Worm (Caenorhabditis elegans): ENCODE measurements around the gene B0280.2.

Gene B0280.2

DNA sequence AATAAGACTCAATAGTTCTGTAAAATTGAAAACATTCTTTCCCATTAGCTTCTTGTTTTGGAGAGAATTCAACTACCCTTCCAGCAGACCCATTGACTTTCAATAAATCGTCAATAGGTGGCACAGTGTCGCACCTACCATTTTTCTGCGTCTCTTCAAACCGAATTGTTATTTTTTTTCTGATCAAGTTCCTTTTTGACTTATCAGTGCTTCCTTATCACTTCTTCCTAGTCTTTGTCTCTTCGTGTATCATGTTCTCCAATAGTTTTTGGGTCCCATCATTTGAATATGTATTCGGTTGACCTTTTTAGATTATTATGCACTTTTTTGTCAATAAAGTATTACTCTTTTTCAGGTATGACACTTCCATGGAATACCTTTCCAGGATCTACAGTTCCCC lies 16.5 kb upstream of the B0280.2 start, which contains the start of gene odd-1:
odd-1 (plus strand) TSS at position 349 of the 400 bp plus-strand sequence.
- TF ChIP-seq F49E8.2 (tag; optimal IDR thresholded peaks at IDR 0.05; ENCODE audit: insufficient read depth) (no peak), nhr-80 (tag; optimal IDR thresholded peaks at IDR 0.05) (peak; percentile 39), repo-1 (tag; optimal IDR thresholded peaks at IDR 0.05) (no peak), hmg-20 (GFP tag; IDR thresholded peaks at IDR 0.05) (no peak), ceh-40 (GFP tag; IDR thresholded peaks at IDR 0.05) (no peak), nhr-179 (tag; optimal IDR thresholded peaks at IDR 0.05) (no peak), Y79H2A.3 (GFP tag; conservative IDR thresholded peaks at IDR 0.05) (no peak)

DNA sequence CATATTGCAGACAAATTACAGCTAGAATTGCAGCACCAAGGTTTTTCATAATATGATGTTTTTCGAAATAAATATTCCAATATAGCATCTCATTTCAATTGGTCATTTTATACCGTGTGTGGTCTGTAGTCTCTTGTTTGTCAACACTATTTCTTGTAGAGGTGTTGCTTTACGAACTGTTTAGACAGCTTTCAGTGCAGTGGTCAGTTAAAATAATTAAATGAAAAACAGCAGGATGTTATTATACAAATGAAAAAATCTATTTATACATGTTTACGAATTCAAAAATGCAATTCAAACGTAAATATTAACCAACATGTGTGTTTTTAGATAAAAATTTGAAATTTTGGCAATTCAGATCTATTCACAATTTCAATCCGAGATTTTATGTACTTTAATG lies 12.7 kb upstream of the B0280.2 start, which contains the start of gene B0280.7:
B0280.7 (minus strand) TSS at position 101 of the 400 bp plus-strand sequence.
- TF ChIP-seq lin-26 (GFP tag; IDR thresholded peaks at IDR 0.05) (0 out of 2 replicates have a peak, but pooled peaks have one; percentile 18), F37B4.10 (GFP tag; IDR thresholded peaks at IDR 0.05) (no peak)

DNA sequence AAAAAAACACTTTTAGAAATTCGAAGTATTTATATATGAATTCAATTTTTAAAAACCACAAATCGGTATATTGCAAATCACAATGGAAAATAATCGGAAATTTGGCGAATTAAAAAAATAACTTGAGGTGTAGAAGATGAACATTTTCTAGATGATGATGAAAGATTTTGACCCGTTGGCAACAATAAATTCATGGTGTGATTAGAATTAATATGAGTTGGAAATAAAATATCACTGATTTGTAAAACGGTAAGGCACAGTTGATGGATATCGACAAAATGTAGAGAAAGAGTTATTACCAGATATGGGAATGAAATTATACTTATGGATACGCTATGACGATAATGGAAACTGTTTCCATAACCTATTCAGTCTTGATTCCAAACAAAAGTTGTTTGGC lies 12.2 kb upstream of the B0280.2 start:
- TF ChIP-seq F37B4.10 (GFP tag; IDR thresholded peaks at IDR 0.05) = no peak
- no peak for TF ChIP-seq akir-1 (GFP tag; optimal IDR thresholded peaks at IDR 0.05)
- no peak for TF ChIP-seq ceh-91 (GFP tag; IDR thresholded peaks at IDR 0.05)
- TF ChIP-seq ama-1 (optimal IDR thresholded peaks at IDR 0.05) = no peak
- TF ChIP-seq ama-1 (GFP tag; optimal IDR thresholded peaks at IDR 0.05) = no peak
- no peak for TF ChIP-seq ceh-40 (GFP tag; IDR thresholded peaks at IDR 0.05)
- TF ChIP-seq ztf-6 (GFP tag; IDR thresholded peaks at IDR 0.05) = no peak
- no peak for TF ChIP-seq nhr-90 (tag; optimal IDR thresholded peaks at IDR 0.05)
- TF ChIP-seq snpc-3.4 (tag; optimal IDR thresholded peaks at IDR 0.05) = no peak
- no peak for TF ChIP-seq somi-1 (GFP tag; optimal IDR thresholded peaks at IDR 0.05)
- no peak for TF ChIP-seq dox-1 (GFP tag; IDR thresholded peaks at IDR 0.05)
- TF ChIP-seq nhr-27 (tag; optimal IDR thresholded peaks at IDR 0.05) = no peak
- no peak for TF ChIP-seq egrh-3 (GFP tag; IDR thresholded peaks at IDR 0.05)
- no peak for TF ChIP-seq ceh-79 (tag; optimal IDR thresholded peaks at IDR 0.05)
- TF ChIP-seq T07F8.4 (tag; optimal IDR thresholded peaks at IDR 0.05) = no peak
- no peak for TF ChIP-seq lag-1 (GFP tag; IDR thresholded peaks at IDR 0.05)
- no peak for TF ChIP-seq Y79H2A.3 (GFP tag; conservative IDR thresholded peaks at IDR 0.05)
- TF ChIP-seq pbrm-1 (GFP tag; IDR thresholded peaks at IDR 0.05) = no peak
- no peak for TF ChIP-seq hmg-1.2 (GFP tag; IDR thresholded peaks at IDR 0.05)
- no peak for TF ChIP-seq attf-5 (GFP tag; optimal IDR thresholded peaks at IDR 0.05)
- TF ChIP-seq nfya-2 (GFP tag; IDR thresholded peaks at IDR 0.05) = no peak

DNA sequence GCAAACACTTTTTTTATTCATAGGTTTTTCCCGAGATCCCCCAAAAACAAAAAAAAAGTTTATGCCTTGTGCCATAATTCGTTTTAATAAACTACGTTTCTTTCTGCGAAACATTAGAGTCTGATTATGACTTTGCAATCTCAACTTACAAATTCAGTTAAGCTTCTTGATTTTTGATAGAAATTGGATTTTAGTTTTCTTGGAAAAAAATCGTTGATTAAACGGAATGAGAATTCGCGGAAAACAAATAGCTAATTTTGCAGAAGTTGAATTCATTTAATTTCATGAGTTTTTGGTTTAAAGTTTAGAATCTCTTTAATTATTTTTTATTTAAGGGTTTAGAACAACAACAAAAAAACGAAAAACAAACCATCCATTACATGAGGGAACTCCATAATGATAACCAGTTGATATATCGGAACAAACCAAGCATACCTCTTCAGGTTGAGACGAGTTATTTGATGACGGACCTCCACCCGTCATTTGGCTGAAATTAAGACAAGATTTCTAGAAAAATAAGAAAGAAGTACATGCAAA lies 9.4 kb upstream of the B0280.2 start, which contains the start of gene nhr-10:
nhr-10 (minus strand) TSS at position 487 of the 537 bp plus-strand sequence.
- TF ChIP-seq ceh-40 (GFP tag; IDR thresholded peaks at IDR 0.05) (no peak), snpc-1.1 (tag; optimal IDR thresholded peaks at IDR 0.05; ENCODE audit: insufficient read depth) (no peak), lin-54 (GFP tag; optimal IDR thresholded peaks at IDR 0.05) (no peak), T07F8.4 (tag; optimal IDR thresholded peaks at IDR 0.05) (no peak), Y79H2A.3 (GFP tag; conservative IDR thresholded peaks at IDR 0.05) (no peak), dpff-1 (tag; optimal IDR thresholded peaks at IDR 0.05) (no peak), hlh-26 (GFP tag; conservative IDR thresholded peaks at IDR 0.05) (no peak), attf-3 (GFP tag; conservative IDR thresholded peaks at IDR 0.05) (no peak), ceh-91 (GFP tag; IDR thresholded peaks at IDR 0.05) (no peak), tbx-9 (tag; optimal IDR thresholded peaks at IDR 0.05; ENCODE audit: borderline replicate concordance) (no peak), nfya-1 (tag; optimal IDR thresholded peaks at IDR 0.05; ENCODE audit: borderline replicate concordance, insufficient read depth) (no peak), bed-1 (GFP tag; IDR thresholded peaks at IDR 0.05) (no peak), madf-6 (GFP tag; IDR thresholded peaks at IDR 0.05) (no peak), ztf-22 (GFP tag; optimal IDR thresholded peaks at IDR 0.05) (no peak), cebp-2 (GFP tag; IDR thresholded peaks at IDR 0.05) (no peak), mes-4 (tag; optimal IDR thresholded peaks at IDR 0.05) (no peak), sptf-2 (GFP tag; optimal IDR thresholded peaks at IDR 0.05) (no peak), ceh-100 (GFP tag; IDR thresholded peaks at IDR 0.05) (no peak), hsf-1 (GFP tag; IDR thresholded peaks at IDR 0.05) (no peak), egrh-3 (GFP tag; IDR thresholded peaks at IDR 0.05) (no peak)

Measured in whole organism, young adult.